Fruit fly (Drosophila melanogaster): Measurements from ENCODE around the gene Ptp10D.

Ptp10D gene

DNA sequence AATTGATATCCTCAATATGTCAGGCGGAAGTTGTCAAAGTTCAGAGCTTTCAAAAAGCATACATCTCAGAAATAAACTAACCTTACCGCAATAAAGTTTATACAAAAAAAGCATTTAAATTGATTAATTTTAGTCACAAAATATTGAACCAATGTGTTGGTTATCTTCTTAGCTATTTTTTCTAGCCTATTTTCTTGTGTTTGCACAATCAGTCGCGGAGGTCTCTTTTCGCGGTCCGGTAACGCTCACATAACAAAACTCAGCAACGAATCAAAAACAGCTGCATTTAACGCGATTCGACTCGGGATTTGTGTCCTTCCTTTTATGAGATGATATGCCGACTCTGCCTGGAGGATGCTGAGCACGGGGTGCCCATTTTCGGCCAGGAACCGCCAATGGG is 48.3 kb upstream of the Ptp10D start, which contains the start of gene CG11696:
CG11696 (plus strand) TSS at position 203 of the 400 bp plus-strand sequence.
- TF ChIP-seq Mio (GFP tag; optimal IDR thresholded peaks at IDR 0.05), result no peak
- TF ChIP-seq Myc (optimal IDR thresholded peaks at IDR 0.05), result peak; percentile 62

DNA sequence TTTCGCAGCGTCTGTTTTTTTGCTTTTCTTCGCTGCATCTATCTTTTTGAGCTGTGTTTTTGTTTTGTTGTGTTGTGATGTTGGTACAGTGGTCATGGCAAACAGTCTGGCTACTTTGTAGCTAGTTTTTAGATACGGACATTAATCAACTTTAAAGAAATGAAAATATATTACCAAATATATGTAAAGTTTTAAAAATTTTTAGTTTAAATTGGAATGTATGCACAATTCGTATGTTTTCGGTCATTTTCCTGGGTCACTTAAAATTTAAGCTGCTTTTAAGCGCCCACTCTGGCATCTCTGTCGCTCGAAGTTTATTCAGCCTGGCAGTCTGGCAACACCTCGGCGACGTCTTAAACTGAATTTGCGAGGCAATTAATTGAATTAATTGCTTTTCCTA is 45.3 kb upstream of the Ptp10D start, which contains the start of gene CG11695:
CG11695 (plus strand) TSS at position 344 of the 400 bp plus-strand sequence.
- TF ChIP-seq Rel (GFP tag; optimal IDR thresholded peaks at IDR 0.05) (no peak), Rel (tag; optimal IDR thresholded peaks at IDR 0.05) (peak; percentile 48), Sp1 (GFP tag; optimal IDR thresholded peaks at IDR 0.05) (peak; percentile 75), rgr (GFP tag; optimal IDR thresholded peaks at IDR 0.05) (peak; percentile 77), br (GFP tag; optimal IDR thresholded peaks at IDR 0.05) (peak; percentile 51), Hr83 (GFP tag; optimal IDR thresholded peaks at IDR 0.05; ENCODE audit: poor library complexity, severe bottlenecking) (no peak), CG9705 (GFP tag; optimal IDR thresholded peaks at IDR 0.05) (peak; percentile 77), fru (GFP tag; optimal IDR thresholded peaks at IDR 0.05) (peak; percentile 64), sv (GFP tag; optimal IDR thresholded peaks at IDR 0.05) (peak; percentile 41), N (GFP tag; optimal IDR thresholded peaks at IDR 0.05) (no peak), dmrt93B (GFP tag; optimal IDR thresholded peaks at IDR 0.05) (peak; percentile 50), HLH106 (tag; optimal IDR thresholded peaks at IDR 0.05) (peak; percentile 85), ey (GFP tag; optimal IDR thresholded peaks at IDR 0.05) (peak; percentile 63), Myc (optimal IDR thresholded peaks at IDR 0.05) (peak; percentile 94), h (GFP tag; optimal IDR thresholded peaks at IDR 0.05) (peak; percentile 72), Hr78 (GFP tag; optimal IDR thresholded peaks at IDR 0.05) (no peak), psq (GFP tag; optimal IDR thresholded peaks at IDR 0.05) (peak; percentile 58), woc (GFP tag; optimal IDR thresholded peaks at IDR 0.05) (peak; percentile 85), foxo (GFP tag; optimal IDR thresholded peaks at IDR 0.05) (peak in 1 of 2 experiments; percentile 82), pan (optimal IDR thresholded peaks at IDR 0.05) (no peak), OdsH (GFP tag; optimal IDR thresholded peaks at IDR 0.05) (peak; percentile 67), brk (GFP tag; optimal IDR thresholded peaks at IDR 0.05) (no peak)

DNA sequence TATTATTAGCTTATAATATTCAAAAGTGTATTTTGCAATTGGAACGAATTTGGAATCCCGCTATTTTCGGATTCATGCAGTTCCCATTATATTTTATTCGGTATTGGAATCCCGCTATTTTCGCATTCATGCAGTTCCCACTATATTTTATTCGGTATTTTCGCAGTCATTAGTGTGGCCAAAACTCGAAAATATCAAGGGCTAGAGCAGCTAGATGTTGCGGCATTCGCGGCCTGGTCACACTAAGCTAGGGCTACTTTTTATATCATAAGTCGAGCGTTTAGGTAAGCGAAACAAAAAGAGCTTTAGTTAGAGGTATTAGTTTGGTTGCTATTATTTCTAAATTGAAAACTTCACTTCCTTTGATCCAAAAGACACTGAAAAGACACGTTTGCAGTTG is 43.0 kb upstream of the Ptp10D start:
- TF ChIP-seq Mio (GFP tag; optimal IDR thresholded peaks at IDR 0.05), result no peak
- no peak for TF ChIP-seq Jra (GFP tag; optimal IDR thresholded peaks at IDR 0.05)
- TF ChIP-seq Myc (optimal IDR thresholded peaks at IDR 0.05), result peak; percentile 54

DNA sequence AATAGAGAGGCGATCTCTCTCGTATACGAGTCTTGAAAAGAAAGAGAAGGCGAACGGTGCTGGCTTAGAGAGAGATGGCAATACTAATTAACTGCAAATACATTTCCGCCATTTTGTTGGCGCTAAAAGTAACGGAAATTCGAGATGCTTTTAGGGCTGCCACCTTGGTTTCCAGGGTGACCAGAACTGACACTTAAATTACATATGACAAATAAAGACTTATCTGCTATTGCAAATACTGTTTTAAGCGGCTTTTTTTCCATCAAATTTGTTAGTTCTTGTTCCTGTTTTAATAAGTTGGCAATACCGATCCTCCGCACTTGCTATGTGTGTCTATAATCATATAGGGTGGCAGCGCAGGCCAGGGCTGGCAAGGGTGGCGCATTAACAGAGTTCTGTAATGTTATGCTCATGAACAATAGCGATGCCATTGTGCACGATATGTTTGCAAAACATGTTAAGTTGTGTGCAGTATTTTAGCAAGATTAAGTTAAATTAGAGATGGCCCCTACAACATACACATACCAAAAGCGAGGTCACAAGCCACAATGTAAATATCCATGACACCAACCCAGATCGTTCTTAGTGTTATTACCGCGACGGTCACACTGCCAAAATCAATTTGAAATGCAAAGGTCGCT is 41.5 kb upstream of the Ptp10D start, which contains the start of gene nod:
nod (plus strand) TSS at position 573 of the 641 bp plus-strand sequence.
- TF ChIP-seq foxo (GFP tag; optimal IDR thresholded peaks at IDR 0.05) (peak in 1 of 2 experiments; percentile 71), Hr78 (GFP tag; optimal IDR thresholded peaks at IDR 0.05) (no peak), GATAd (GFP tag; optimal IDR thresholded peaks at IDR 0.05) (no peak), dl (GFP tag; optimal IDR thresholded peaks at IDR 0.05; ENCODE audit: insufficient read depth in 1 of 2, partially characterized antibody in 2 of 2) (no peak), Hnf4 (GFP tag; optimal IDR thresholded peaks at IDR 0.05) (no peak), Dfd (GFP tag; optimal IDR thresholded peaks at IDR 0.05) (no peak), jim (GFP tag; optimal IDR thresholded peaks at IDR 0.05) (no peak), CrebA (GFP tag; optimal IDR thresholded peaks at IDR 0.05; ENCODE audit: borderline replicate concordance) (no peak), Vsx2 (GFP tag; optimal IDR thresholded peaks at IDR 0.05; ENCODE audit: partially characterized antibody) (no peak), ey (GFP tag; optimal IDR thresholded peaks at IDR 0.05) (peak; percentile 63), HLH106 (tag; optimal IDR thresholded peaks at IDR 0.05) (peak; percentile 54), lola (GFP tag; optimal IDR thresholded peaks at IDR 0.05) (no peak), br (GFP tag; optimal IDR thresholded peaks at IDR 0.05) (peak; percentile 34), woc (GFP tag; optimal IDR thresholded peaks at IDR 0.05) (no peak), OdsH (GFP tag; optimal IDR thresholded peaks at IDR 0.05) (peak; percentile 29), CG9705 (GFP tag; optimal IDR thresholded peaks at IDR 0.05) (peak; percentile 36), sage (GFP tag; optimal IDR thresholded peaks at IDR 0.05) (no peak), dmrt93B (GFP tag; optimal IDR thresholded peaks at IDR 0.05) (no peak), tai (GFP tag; optimal IDR thresholded peaks at IDR 0.05) (no peak), CG32264 (GFP tag; optimal IDR thresholded peaks at IDR 0.05) (no peak), Dif (GFP tag; optimal IDR thresholded peaks at IDR 0.05; ENCODE audit: partially characterized antibody) (no peak), Sp1 (GFP tag; optimal IDR thresholded peaks at IDR 0.05) (peak; percentile 43), Rel (GFP tag; optimal IDR thresholded peaks at IDR 0.05) (no peak), Rel (tag; optimal IDR thresholded peaks at IDR 0.05) (no peak), Abd-B (GFP tag; optimal IDR thresholded peaks at IDR 0.05) (no peak), Myc (optimal IDR thresholded peaks at IDR 0.05) (no peak), sv (GFP tag; optimal IDR thresholded peaks at IDR 0.05) (peak; percentile 38), brk (GFP tag; optimal IDR thresholded peaks at IDR 0.05) (no peak), pan (optimal IDR thresholded peaks at IDR 0.05) (no peak), dsf (GFP tag; optimal IDR thresholded peaks at IDR 0.05; ENCODE audit: borderline replicate concordance) (no peak), fru (GFP tag; optimal IDR thresholded peaks at IDR 0.05) (peak; percentile 74), Jra (GFP tag; optimal IDR thresholded peaks at IDR 0.05) (no peak), rgr (GFP tag; optimal IDR thresholded peaks at IDR 0.05) (peak; percentile 65), h (GFP tag; optimal IDR thresholded peaks at IDR 0.05) (peak; percentile 40), usp (GFP tag; optimal IDR thresholded peaks at IDR 0.05) (no peak), Hr83 (GFP tag; optimal IDR thresholded peaks at IDR 0.05; ENCODE audit: poor library complexity, severe bottlenecking) (peak; percentile 64), psq (GFP tag; optimal IDR thresholded peaks at IDR 0.05) (peak; percentile 42), Mio (GFP tag; optimal IDR thresholded peaks at IDR 0.05) (no peak), N (GFP tag; optimal IDR thresholded peaks at IDR 0.05) (no peak)
